Worm (Caenorhabditis elegans) whole organism, L3 larva: Measurements from ENCODE around the gene par-5.

Experiments
- ama-1 ChIP-seq: fragments of 150-350 bp; optimal IDR thresholded peaks from 2 replicates; lab custom pipeline; 2018
- eor-1 ChIP-seq, 2 experiments: fragments of 150-350 bp; optimal IDR thresholded peaks; 2 replicates each; lab custom pipeline; 2014 to 2018; ENCODE audit warnings: missing biosample characterization in 2 of 2, missing genetic modification characterization in 2 of 2
- nhr-76 ChIP-seq: fragments of 150-350 bp; sonication (generic microtip); optimal IDR thresholded peaks from 5 replicates; lab custom pipeline; 2014; ENCODE audit warnings: missing biosample characterization, missing genetic modification characterization
- nhr-77 ChIP-seq: fragments of 150-350 bp; optimal IDR thresholded peaks from 2 replicates; lab custom pipeline; 2014; ENCODE audit warnings: missing biosample characterization, missing genetic modification characterization
- sea-2 ChIP-seq: fragments of 150-350 bp; sonication (generic microtip); optimal IDR thresholded peaks from 4 replicates; lab custom pipeline; 2014; ENCODE audit warnings: missing biosample characterization, missing genetic modification reagents, missing genetic modification characterization
- ztf-11 ChIP-seq: fragments of 150-350 bp; optimal IDR thresholded peaks from 2 replicates; lab custom pipeline; 2014; ENCODE audit warnings: missing biosample characterization, missing genetic modification characterization

DNA sequence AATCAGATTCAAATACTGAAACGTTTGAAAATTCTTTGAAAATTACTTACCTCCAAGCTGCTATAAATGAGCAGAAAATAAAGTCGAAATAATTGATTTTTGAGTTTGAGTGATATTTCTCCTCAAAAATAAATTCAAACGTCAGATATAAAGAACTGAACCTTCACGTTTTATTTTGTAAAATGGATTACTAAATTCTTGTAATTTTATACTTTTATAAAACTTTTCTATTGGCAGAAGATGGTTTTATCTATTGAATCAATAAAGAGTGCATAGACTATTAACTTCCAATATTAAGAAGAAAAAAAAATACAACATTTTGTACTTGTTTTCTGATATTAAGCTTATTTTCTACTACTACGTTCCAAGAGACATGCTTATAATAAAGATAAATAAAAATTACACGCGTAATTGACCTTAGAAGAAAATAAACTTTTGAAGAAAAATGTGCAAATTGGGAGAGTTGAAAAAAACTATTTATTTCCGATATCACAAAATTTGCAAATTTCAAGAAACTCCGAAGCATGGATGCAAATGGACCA lies 26.1 kb upstream of the par-5 start, which contains the start of the genes F38H4.6 and F38H4.4:
- TF ChIP-seq nhr-76 (no peak), ztf-11 (tag; lab: Kevin White, UChicago) (no peak), sea-2 (GFP tag; lab: Kevin White, UChicago) (no peak), eor-1 (tag; optimal IDR thresholded peaks at IDR 0.05; lab: Kevin White, UChicago) (no peak), ama-1 (lab: Kevin White, UChicago) (no peak), nhr-77 (tag; lab: Kevin White, UChicago) (no peak)
